Worm (Caenorhabditis elegans) whole organism, L4 larva: ENCODE measurements around the gene fkh-6.

Experiments used
- D1046.2 ChIP-seq: fragments of 200-800 bp; sonication (Bioruptor generic); IDR thresholded peaks from 2 replicates; pipeline ENCODE4 v1.3.6; 2022; ENCODE audit warnings: missing genetic modification characterization, missing compliant biosample characterization
- F26F4.8 ChIP-seq: fragments of 200-800 bp; sonication (Bioruptor generic); conservative IDR thresholded peaks from 2 replicates; pipeline ENCODE4 v1.3.6; 2022; ENCODE audit warnings: missing genetic modification characterization, missing compliant biosample characterization
- F37D6.2 ChIP-seq: sonication (generic microtip); optimal IDR thresholded peaks from 2 replicates; lab custom pipeline; 2016; ENCODE audit warnings: mild to moderate bottlenecking, missing genetic modification characterization, missing compliant biosample characterization
- F44E2.7 ChIP-seq: fragments of 200-800 bp; sonication (Bioruptor generic); IDR thresholded peaks from 2 replicates; pipeline ENCODE4 v2.1.2; 2022; ENCODE audit warnings: missing genetic modification characterization, missing compliant biosample characterization
- T20F7.1 ChIP-seq: fragments of 200-800 bp; sonication (Bioruptor generic); optimal IDR thresholded peaks from 2 replicates; lab custom pipeline; 2018; ENCODE audit warnings: mild to moderate bottlenecking, missing genetic modification characterization, missing compliant biosample characterization
- T26A8.4 ChIP-seq: fragments of 200-800 bp; sonication (Bioruptor generic); IDR thresholded peaks from 2 replicates; pipeline ENCODE4 v1.3.6; 2022; ENCODE audit warnings: missing genetic modification characterization, missing compliant biosample characterization
- Y105C5A.15 ChIP-seq: fragments of 200-800 bp; sonication (Bioruptor generic); IDR thresholded peaks from 2 replicates; pipeline ENCODE4 v1.3.6; 2022; ENCODE audit warnings: missing genetic modification characterization, missing compliant biosample characterization
- Y75B8A.6 ChIP-seq: fragments of 200-800 bp; sonication (Bioruptor generic); IDR thresholded peaks from 2 replicates; pipeline ENCODE4 v1.3.6; 2022; ENCODE audit warnings: missing genetic modification reagents, missing genetic modification characterization, missing compliant biosample characterization
- aha-1 ChIP-seq: fragments of 150-350 bp; peaks from one replicate; lab custom pipeline; 2014; ENCODE audit warnings: missing biosample characterization, missing genetic modification characterization
- aly-2 ChIP-seq: sonication (generic microtip); optimal IDR thresholded peaks from 2 replicates; lab custom pipeline; 2018; ENCODE audit warnings: missing biosample characterization, missing genetic modification characterization
- attf-4 ChIP-seq: sonication (generic microtip); optimal IDR thresholded peaks from 3 replicates; lab custom pipeline; 2017; ENCODE audit warnings: missing biosample characterization, missing genetic modification characterization
- ceh-28 ChIP-seq: fragments of 150-350 bp; optimal IDR thresholded peaks from 2 replicates; lab custom pipeline; 2014; ENCODE audit warnings: missing biosample characterization, missing genetic modification reagents, missing genetic modification characterization
- ceh-44 ChIP-seq: fragments of 200-800 bp; sonication (Bioruptor generic); IDR thresholded peaks from 2 replicates; pipeline ENCODE4 v1.3.6; 2022; ENCODE audit warnings: missing genetic modification reagents, missing genetic modification characterization, missing compliant biosample characterization
- ceh-62 ChIP-seq: sonication (generic microtip); optimal IDR thresholded peaks from 2 replicates; lab custom pipeline; 2017; ENCODE audit warnings: missing biosample characterization, missing genetic modification characterization
- ces-1 ChIP-seq: fragments of 150-350 bp; sonication (generic microtip); optimal IDR thresholded peaks from 4 replicates; lab custom pipeline; 2014; ENCODE audit warnings: missing biosample characterization, missing genetic modification reagents, missing genetic modification characterization
- ctbp-1 ChIP-seq: fragments of 200-800 bp; sonication (Bioruptor generic); IDR thresholded peaks from 2 replicates; pipeline ENCODE4 v1.3.6; 2022; ENCODE audit warnings: missing genetic modification reagents, missing genetic modification characterization, missing compliant biosample characterization
- daf-12 ChIP-seq: fragments of 150-350 bp; optimal IDR thresholded peaks from 2 replicates; lab custom pipeline; 2014; ENCODE audit warnings: missing biosample characterization, missing genetic modification reagents, missing genetic modification characterization
- daf-8 ChIP-seq: fragments of 200-800 bp; sonication (Bioruptor generic); IDR thresholded peaks from 2 replicates; pipeline ENCODE4 v1.3.6; 2022; ENCODE audit warnings: missing genetic modification characterization, missing compliant biosample characterization
- dmd-6 ChIP-seq: fragments of 200-800 bp; sonication (Bioruptor generic); IDR thresholded peaks from 2 replicates; pipeline ENCODE4 v1.3.6; 2022; ENCODE audit warnings: missing genetic modification reagents, missing genetic modification characterization, missing compliant biosample characterization
- dmd-9 ChIP-seq: fragments of 200-800 bp; sonication (Bioruptor generic); IDR thresholded peaks from 2 replicates; pipeline ENCODE4 v1.3.6; 2022; ENCODE audit warnings: missing genetic modification reagents, missing genetic modification characterization, missing compliant biosample characterization
- dpl-1 ChIP-seq: fragments of 150-350 bp; optimal IDR thresholded peaks from 2 replicates; lab custom pipeline; 2014; ENCODE audit warnings: missing biosample characterization, missing genetic modification reagents, missing genetic modification characterization
- duxl-1 ChIP-seq: sonication (generic microtip); optimal IDR thresholded peaks from 2 replicates; lab custom pipeline; 2016; ENCODE audit warnings: mild to moderate bottlenecking, missing genetic modification characterization, moderate library complexity, missing compliant biosample characterization; ENCODE audit not compliant: poor library complexity
- egl-43 ChIP-seq: fragments of 200-800 bp; sonication (Bioruptor generic); IDR thresholded peaks from 2 replicates; pipeline ENCODE4 v1.3.6; 2022; ENCODE audit warnings: missing genetic modification reagents, missing genetic modification characterization, missing compliant biosample characterization
- fos-1 ChIP-seq: fragments of 150-350 bp; optimal IDR thresholded peaks from 2 replicates; lab custom pipeline; 2014; ENCODE audit warnings: missing biosample characterization, missing genetic modification characterization
- hif-1 ChIP-seq, 2 experiments: sonication (generic microtip); optimal IDR thresholded peaks; 2 replicates each; lab custom pipeline; 2016 to 2017; ENCODE audit warnings: missing compliant biosample characterization in 2 of 2, missing genetic modification characterization in 2 of 2, missing genetic modification reagents in 2 of 2, missing genotype in 2 of 2, mild to moderate bottlenecking in 1 of 2
- jun-1 ChIP-seq: fragments of 150-350 bp; optimal IDR thresholded peaks from 2 replicates; lab custom pipeline; 2014; ENCODE audit warnings: missing biosample characterization, missing genetic modification reagents, missing genetic modification characterization
- lin-1 ChIP-seq: fragments of 200-800 bp; sonication (Bioruptor generic); IDR thresholded peaks from 2 replicates; pipeline ENCODE4 v1.3.6; 2022; ENCODE audit warnings: missing genetic modification reagents, missing genetic modification characterization, missing compliant biosample characterization
- lin-13 ChIP-seq: fragments of 150-350 bp; optimal IDR thresholded peaks from 2 replicates; lab custom pipeline; 2014; ENCODE audit warnings: missing biosample characterization, missing genetic modification reagents, missing genetic modification characterization
- lin-15B ChIP-seq: fragments of 150-350 bp; sonication (generic microtip); optimal IDR thresholded peaks from 3 replicates; lab custom pipeline; 2014; ENCODE audit warnings: missing biosample characterization, missing genetic modification characterization
- nhr-28 ChIP-seq: fragments of 150-350 bp; optimal IDR thresholded peaks from 2 replicates; lab custom pipeline; 2014; ENCODE audit warnings: missing biosample characterization, missing genetic modification characterization
- nhr-6 ChIP-seq: fragments of 150-350 bp; optimal IDR thresholded peaks from 2 replicates; lab custom pipeline; 2014; ENCODE audit warnings: missing biosample characterization, missing genetic modification characterization
- nhr-76 ChIP-seq: fragments of 150-350 bp; optimal IDR thresholded peaks from 2 replicates; lab custom pipeline; 2014; ENCODE audit warnings: missing biosample characterization, missing genetic modification characterization
- nhr-77 ChIP-seq: fragments of 150-350 bp; optimal IDR thresholded peaks from 2 replicates; lab custom pipeline; 2014; ENCODE audit warnings: missing biosample characterization, missing genetic modification characterization
- pqm-1 ChIP-seq: sonication (generic microtip); optimal IDR thresholded peaks from 2 replicates; lab custom pipeline; 2017; ENCODE audit warnings: missing biosample characterization, missing genetic modification characterization
- saeg-2 ChIP-seq: fragments of 200-800 bp; sonication (Bioruptor generic); IDR thresholded peaks from 2 replicates; pipeline ENCODE4 v1.3.6; 2022; ENCODE audit warnings: missing genetic modification reagents, missing genetic modification characterization, missing compliant biosample characterization
- sdz-12 ChIP-seq: fragments of 200-800 bp; sonication (Bioruptor generic); optimal IDR thresholded peaks from 2 replicates; lab custom pipeline; 2018; ENCODE audit warnings: mild to moderate bottlenecking, missing genetic modification characterization, missing compliant biosample characterization
- set-16 ChIP-seq: fragments of 200-800 bp; sonication (Bioruptor generic); IDR thresholded peaks from 2 replicates; pipeline ENCODE4 v1.3.6; 2022; ENCODE audit warnings: missing genetic modification reagents, missing genetic modification characterization, missing compliant biosample characterization
- snpc-1.2 ChIP-seq: fragments of 200-800 bp; sonication (Bioruptor generic); IDR thresholded peaks from 2 replicates; pipeline ENCODE4 v1.3.6; 2022; ENCODE audit warnings: missing genetic modification reagents, missing genetic modification characterization, missing compliant biosample characterization
- spr-1 ChIP-seq: sonication (generic microtip); optimal IDR thresholded peaks from 2 replicates; lab custom pipeline; 2016; ENCODE audit warnings: mild to moderate bottlenecking, missing genetic modification characterization, missing compliant biosample characterization
- zip-11 ChIP-seq: fragments of 200-800 bp; sonication (Bioruptor generic); IDR thresholded peaks from 2 replicates; pipeline ENCODE4 v1.3.6; 2022; ENCODE audit warnings: missing genetic modification characterization, missing compliant biosample characterization
- ztf-11 ChIP-seq: fragments of 150-350 bp; optimal IDR thresholded peaks from 2 replicates; lab custom pipeline; 2014; ENCODE audit warnings: missing biosample characterization, missing genetic modification characterization
- ztf-7 ChIP-seq: fragments of 150-350 bp; optimal IDR thresholded peaks from 2 replicates; lab custom pipeline; 2014; ENCODE audit warnings: missing biosample characterization, missing genetic modification characterization

fkh-6 gene

DNA sequence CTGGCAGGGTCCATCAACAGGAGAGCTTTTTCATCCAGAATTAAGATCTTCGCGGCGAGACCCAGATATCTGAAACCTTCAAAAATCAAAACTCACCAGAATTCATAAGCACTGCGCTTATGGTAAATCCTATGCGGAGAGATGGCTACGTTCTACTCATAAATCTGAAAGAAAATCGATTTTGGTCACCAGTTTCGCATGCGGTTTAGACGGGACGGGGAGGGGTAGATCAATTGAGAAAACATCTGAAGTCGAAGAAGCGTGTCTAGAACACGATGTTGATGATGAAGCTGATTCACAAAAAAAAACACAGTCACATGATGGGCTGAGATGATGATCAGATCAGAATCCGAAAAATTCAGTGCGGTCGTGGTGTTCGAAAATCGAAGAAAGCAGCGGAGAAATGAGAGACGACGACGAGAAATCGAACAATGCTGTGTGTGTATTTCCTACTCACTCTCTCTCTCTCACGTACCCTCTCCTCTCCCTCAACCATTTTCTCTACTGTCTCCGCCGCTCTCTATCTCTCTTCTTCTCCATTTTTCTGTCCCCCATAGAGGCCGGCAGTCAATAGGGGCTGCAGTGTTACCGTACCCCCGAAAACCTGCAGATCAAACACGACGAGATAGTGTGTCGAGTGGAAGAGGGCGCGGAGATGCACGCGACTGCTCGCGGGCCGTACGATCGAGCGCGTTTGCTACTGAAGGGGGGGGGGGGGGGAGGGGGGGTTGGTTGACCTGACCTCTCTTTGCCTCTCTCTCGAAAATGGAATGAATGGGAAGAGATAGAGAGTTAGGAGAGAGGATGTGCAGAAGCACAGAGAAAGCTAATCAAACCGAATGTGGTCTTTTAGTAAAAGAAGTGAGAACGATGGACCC, 6.7 kb downstream of the fkh-6 start, which contains the start of gene ntl-2 (continued):
- TF ChIP-seq lin-13 (GFP tag; lab: Kevin White, UChicago) = peak; percentile 91
- peak; percentile 20 to 95 for TF ChIP-seq hif-1 (tag; optimal IDR thresholded peaks at IDR 0.05; lab: Kevin White, UChicago)
- TF ChIP-seq pqm-1 (tag; lab: Kevin White, UChicago) = peak; percentile 11
- peak; percentile 77 for TF ChIP-seq dpl-1
- TF ChIP-seq daf-8 (GFP tag; lab: Robert Waterston, UW) = 0 out of 2 replicates have a peak, but pooled peaks have one; percentile 44
- peak; percentile 93 for TF ChIP-seq nhr-77
- peak; percentile 96 for TF ChIP-seq nhr-6 (tag; lab: Kevin White, UChicago)
- TF ChIP-seq spr-1 (tag; lab: Kevin White, UChicago) = peak; percentile 86
- TF ChIP-seq jun-1 (tag; lab: Kevin White, UChicago) = peak; percentile 89
- TF ChIP-seq F44E2.7 = 0 out of 2 replicates have a peak, but pooled peaks have one; percentile 7
- no peak for TF ChIP-seq ces-1 (GFP tag; lab: Kevin White, UChicago)
- TF ChIP-seq lin-15B (tag; lab: Kevin White, UChicago) = peak; percentile 75
- TF ChIP-seq dmd-9 = peak; percentile 87
- peak; percentile 55; the same call in 1 of the 2 replicates for TF ChIP-seq snpc-1.2
- peak; percentile 86 for TF ChIP-seq duxl-1 (tag; lab: Kevin White, UChicago)
- TF ChIP-seq T26A8.4 (GFP tag; lab: Robert Waterston, UW) = peak; percentile 92
- TF ChIP-seq dmd-6 = peak; percentile 90
- peak; percentile 77 for TF ChIP-seq ceh-44 (GFP tag; lab: Robert Waterston, UW)
- TF ChIP-seq saeg-2 (GFP tag; lab: Robert Waterston, UW) = peak; percentile 86
- peak; percentile 93 for TF ChIP-seq ctbp-1 (GFP tag; lab: Robert Waterston, UW)
- TF ChIP-seq fos-1 (tag; lab: Kevin White, UChicago) = no peak
- peak; percentile 83 for TF ChIP-seq nhr-28
- no peak for TF ChIP-seq attf-4 (tag; lab: Kevin White, UChicago)
- TF ChIP-seq F37D6.2 = peak; percentile 87
- TF ChIP-seq Y105C5A.15 = no peak
- TF ChIP-seq T20F7.1 (GFP tag; lab: Kevin White, UChicago) = peak; percentile 73
- no peak for TF ChIP-seq ceh-62 (tag; lab: Kevin White, UChicago)
- TF ChIP-seq Y75B8A.6 = no peak
- peak; percentile 53 for TF ChIP-seq ztf-7 (tag; lab: Kevin White, UChicago)
- no peak for TF ChIP-seq daf-12
- TF ChIP-seq zip-11 = no peak
- peak; percentile 87 for TF ChIP-seq egl-43 (GFP tag; lab: Robert Waterston, UW)
- TF ChIP-seq sdz-12 = peak; percentile 61
- no peak for TF ChIP-seq nhr-76 (tag; lab: Kevin White, UChicago)

DNA sequence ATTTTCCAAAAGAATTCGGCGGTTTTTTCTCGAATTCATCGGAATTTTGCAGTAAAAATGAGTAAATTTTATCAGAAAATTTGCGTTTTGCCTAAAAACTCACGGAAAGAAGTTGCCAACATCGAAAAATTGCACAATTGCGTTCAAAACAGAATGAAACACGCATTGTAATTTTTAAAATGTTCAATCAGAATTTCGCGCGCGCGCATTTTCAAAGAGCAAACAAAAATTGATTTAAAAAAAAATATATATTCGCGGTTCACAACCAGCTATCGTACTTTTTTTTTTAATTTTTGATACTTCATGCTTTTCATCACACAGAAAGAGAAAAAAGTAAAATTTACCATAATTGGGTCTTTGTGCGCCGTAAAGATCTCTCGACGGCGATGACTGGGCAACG, 8.3 kb downstream of the fkh-6 start:
- no peak for TF ChIP-seq ceh-28 (tag; lab: Kevin White, UChicago)
- TF ChIP-seq hif-1 (tag; optimal IDR thresholded peaks at IDR 0.05; lab: Kevin White, UChicago) = no peak
- TF ChIP-seq D1046.2 (GFP tag; lab: Robert Waterston, UW) = 0 out of 2 replicates have a peak, but pooled peaks have one; percentile 29
- TF ChIP-seq, all 104 proteins: peak for 1

DNA sequence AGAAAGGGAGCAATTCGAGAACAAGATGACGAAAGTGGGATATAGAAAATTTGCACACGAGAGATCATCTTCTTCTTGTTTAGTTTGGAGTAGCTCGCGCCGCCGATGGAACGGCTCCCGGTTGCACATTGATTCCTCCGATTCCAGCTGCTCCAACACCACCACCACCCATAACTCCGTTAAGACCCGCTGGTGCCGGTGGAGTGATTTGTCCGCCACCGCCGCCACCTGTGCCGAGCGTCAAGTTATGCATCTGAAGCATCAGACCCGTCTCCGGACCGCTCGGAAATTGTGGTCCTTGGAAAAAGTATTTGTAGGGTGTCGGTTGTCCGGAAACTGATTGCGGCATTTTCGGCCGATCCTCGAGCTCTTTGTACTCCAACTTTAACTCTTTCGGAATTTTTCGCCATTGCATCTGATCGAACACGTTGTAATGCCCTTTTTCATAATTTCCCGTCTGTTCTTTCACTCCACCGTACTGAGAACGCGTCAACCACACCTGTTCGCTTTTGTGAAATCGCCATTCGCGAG, 10.3 kb downstream of the fkh-6 start:
- TF ChIP-seq aly-2 (tag; lab: Kevin White, UChicago) (no peak), ztf-11 (tag; lab: Kevin White, UChicago) (no peak), ceh-28 (tag; lab: Kevin White, UChicago) (no peak), F26F4.8 (GFP tag; lab: Robert Waterston, UW) (0 out of 2 replicates have a peak, but pooled peaks have one; percentile 23), lin-1 (no peak), dmd-9 (0 out of 2 replicates have a peak, but pooled peaks have one; percentile 61), aha-1 (tag; lab: Kevin White, UChicago) (peak; percentile 70), D1046.2 (GFP tag; lab: Robert Waterston, UW) (0 out of 2 replicates have a peak, but pooled peaks have one; percentile 54), set-16 (GFP tag; lab: Robert Waterston, UW) (peak; percentile 81)
- TF ChIP-seq, all 104 proteins: peak for 5
